Worm (Caenorhabditis elegans) whole organism, L4/young adult: ENCODE data around the gene F26A1.9.

Experiments
- dao-5 ChIP-seq: sonication (generic microtip); optimal IDR thresholded peaks from 2 replicates; lab custom pipeline; 2016; ENCODE audit warnings: missing genotype, missing genetic modification characterization, moderate library complexity, missing compliant biosample characterization
- him-1 ChIP-seq: sonication (generic microtip); optimal IDR thresholded peaks from 2 replicates; lab custom pipeline; 2016; ENCODE audit warnings: missing genotype, missing genetic modification reagents, missing genetic modification characterization, missing compliant biosample characterization

DNA sequence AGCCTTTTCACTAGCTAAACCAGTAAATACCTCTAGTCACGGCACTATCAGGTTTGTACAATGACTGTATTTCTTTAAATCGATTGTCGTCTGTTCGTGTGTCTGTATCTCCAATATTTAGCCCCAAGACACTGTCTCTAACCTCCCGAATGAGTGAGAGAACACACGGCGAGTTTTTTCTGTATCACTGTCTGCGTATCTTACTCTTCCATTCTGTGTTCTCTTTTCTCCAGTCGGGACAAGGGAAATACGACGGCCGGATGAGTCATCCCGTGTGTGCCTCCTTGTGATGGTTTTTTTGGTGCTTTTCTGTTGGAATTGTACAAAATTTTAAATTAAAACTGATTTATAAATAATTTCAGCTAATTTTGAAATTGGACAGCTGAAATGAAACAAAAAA, 33.3 kb downstream of the F26A1.9 start:
- TF ChIP-seq him-1 (tag; lab: Kevin White, UChicago) (no peak), dao-5 (tag; lab: Kevin White, UChicago) (no peak)
